Fruit fly (Drosophila melanogaster) ovary, adult (tissue): Measurements from ENCODE around the gene Nnp-1.

ENCODE experiments used
- CG17801 ChIP-seq: fragments of 200-800 bp; optimal IDR thresholded peaks from 2 replicates; lab custom pipeline; 2019; ENCODE audit warnings: missing biosample characterization, mild to moderate bottlenecking, missing genetic modification characterization, moderate library complexity; ENCODE audit not compliant: partially characterized antibody

The Nnp-1 gene

DNA sequence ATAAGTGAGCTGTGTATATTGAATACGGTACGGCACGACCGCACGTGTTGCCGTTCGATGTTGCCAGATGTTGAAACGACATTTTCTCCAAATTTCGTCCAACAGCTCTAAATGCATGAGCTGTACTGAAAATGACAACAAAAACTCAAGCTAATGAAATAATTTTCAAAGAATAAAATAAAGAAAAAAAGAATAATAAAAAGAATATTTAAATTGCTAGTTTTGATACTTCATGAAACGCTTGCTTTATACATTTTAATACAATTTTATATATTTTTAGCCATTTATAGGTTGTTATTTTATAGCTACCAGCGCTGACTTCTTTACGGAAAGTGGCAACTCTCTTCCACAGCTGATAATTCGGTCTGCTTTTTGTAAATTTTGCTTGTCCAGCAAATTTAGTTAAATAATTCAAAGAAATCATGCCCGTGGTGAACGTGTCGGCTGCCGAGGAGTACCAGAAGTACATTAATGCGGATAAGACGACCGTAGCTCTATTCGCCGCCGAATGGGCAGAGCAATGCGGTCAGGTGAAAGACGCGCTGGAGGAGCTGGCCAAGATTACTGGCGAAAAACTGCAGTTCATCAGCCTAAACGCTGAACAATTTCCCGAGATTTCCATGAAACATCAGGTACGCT is at the start of gene Nnp-1, which contains the start of gene Grx3:
TSS of gene Nnp-1 (minus strand) at position 81 of the 639 bp plus-strand sequence.
TSS of gene Grx3 (plus strand) at position 339 of the 639 bp plus-strand sequence.
- peak; percentile 65 for TF ChIP-seq CG17801 (GFP tag; lab: Kevin White, UChicago)

dm6 chr2L:13414525-13415481 is 48.8 kb upstream of the Nnp-1 start, which contains the start of the genes CG16956, CG42784 and CG43850:
Gene CG16956 (minus strand): TSS chr2L:13414575.
Gene CG42784 (plus strand): TSS chr2L:13415431.
Gene CG43850 (plus strand): TSS chr2L:13415431.
- no peak for TF ChIP-seq CG17801 (GFP tag; lab: Kevin White, UChicago)

DNA sequence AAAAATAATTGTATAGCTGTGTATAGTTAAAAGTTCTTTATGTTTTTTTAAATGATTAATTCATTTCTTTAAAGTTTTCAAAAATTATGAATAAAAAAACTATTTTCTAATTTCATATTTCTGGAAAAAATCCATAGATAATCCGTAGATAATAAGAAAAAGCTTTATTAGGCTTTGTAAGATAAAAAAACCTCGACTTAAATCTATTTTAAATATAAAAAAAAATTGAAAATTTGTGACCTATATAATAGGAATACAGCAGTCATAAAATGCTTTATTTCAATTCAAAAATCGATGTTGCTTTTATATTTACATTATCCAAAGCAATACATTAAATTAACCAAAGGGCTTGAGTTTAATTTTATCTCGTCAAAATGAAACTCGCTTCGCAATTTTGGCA is 46.2 kb upstream of the Nnp-1 start, which contains the start of gene Flad2:
TSS of gene Flad2 (plus strand) at position 301 of the 400 bp plus-strand sequence.
- TF ChIP-seq CG17801 (GFP tag; lab: Kevin White, UChicago): no peak

DNA sequence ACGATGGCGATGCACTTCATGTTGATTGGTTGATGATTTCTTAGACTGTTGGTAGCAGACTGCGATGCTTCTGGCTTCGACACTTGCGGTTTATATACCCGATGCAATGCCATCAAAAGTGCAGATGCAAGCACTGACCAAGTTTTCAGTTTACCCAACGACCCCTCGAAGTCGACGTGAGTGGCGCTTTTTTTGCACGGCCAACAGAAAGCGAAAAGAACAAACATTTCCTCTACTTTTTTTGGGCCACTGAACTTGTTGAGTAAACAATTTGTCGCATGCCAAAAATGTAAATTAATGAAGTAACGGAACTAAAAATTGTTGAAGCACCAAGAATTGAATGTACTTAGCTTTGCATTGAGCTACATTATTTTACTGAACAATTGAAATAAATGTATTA is 45.6 kb upstream of the Nnp-1 start, which contains the start of gene Vm34Ca:
TSS of gene Vm34Ca (minus strand) at position 66 of the 400 bp plus-strand sequence.
- peak; percentile 68 for TF ChIP-seq CG17801 (GFP tag; lab: Kevin White, UChicago)

dm6 chr2L:13399565-13399964 is 33.6 kb upstream of the Nnp-1 start:
- TF ChIP-seq CG17801 (GFP tag; lab: Kevin White, UChicago): peak; percentile 75

- TF ChIP-seq CG17801 (GFP tag; lab: Kevin White, UChicago): peak; percentile 89
Observed at dm6 chr2L:13398614-13399161, 32.7 kb upstream of the Nnp-1 start, which contains the start of the genes CG10859 and CG7110. Gene CG10859 (minus strand): TSS chr2L:13398664. Gene CG7110 (plus strand): TSS chr2L:13398991.

DNA sequence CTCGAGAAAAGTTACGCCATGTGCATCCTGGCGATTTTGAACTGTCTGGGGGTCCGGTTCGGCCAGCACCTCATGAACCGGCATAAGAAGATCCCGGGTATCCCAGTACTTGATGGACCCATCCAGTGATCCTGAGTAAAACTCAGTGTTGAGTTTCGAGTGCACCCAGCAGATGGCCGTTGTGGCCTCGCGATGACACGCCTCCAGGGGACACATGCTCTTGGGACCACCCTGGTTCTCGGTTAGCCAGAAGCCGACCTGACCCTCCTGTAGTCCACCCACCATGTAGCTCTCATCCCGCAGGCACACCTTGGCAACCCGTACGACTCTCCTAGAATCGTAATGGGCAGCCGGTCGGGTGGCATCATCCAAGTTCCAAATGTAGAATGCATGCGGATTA is 31.4 kb upstream of the Nnp-1 start:
- no peak for TF ChIP-seq CG17801 (GFP tag; lab: Kevin White, UChicago)

DNA sequence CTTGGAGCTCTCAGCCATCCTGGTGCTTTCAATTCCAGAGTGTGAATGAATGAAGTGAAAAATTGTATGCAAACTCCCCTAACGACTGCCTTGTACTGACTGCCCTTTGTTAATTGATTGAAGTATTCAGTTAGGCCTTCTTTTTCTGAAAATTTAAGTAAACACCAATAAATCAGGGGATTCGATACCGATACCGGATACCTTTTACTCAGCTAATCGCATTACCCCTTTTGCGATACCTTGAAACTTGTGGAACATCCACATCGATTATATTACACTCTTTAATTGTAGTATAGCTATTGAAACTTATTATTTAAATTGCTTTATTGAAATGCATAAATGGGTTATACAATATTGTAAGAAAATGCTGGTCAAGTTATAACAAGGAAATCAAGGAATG is 30.1 kb upstream of the Nnp-1 start, which contains the start of gene CG16957:
TSS of gene CG16957 (minus strand) at position 101 of the 400 bp plus-strand sequence.
- TF ChIP-seq CG17801 (GFP tag; lab: Kevin White, UChicago): no peak

DNA sequence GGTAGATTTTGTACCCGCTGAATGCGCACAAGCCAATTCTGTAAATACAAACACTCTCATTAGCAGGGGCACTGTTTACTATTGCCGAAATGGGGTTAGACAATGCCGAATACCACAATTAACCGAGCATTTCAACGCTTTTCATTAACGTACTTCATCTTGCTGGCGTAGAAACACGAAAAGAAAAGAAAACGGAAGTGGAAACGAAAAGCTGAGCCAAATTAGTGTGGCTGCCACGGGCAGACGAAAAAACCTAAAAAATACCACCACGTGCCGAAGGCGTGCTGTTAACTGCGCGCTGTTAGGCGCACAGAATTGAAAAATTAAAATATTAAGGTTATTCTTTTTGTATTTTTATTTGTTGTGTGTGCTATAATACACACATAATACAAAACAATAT is 28.9 kb upstream of the Nnp-1 start, which contains the start of gene RpL24:
TSS of gene RpL24 (minus strand) at position 229 of the 400 bp plus-strand sequence.
- peak; percentile 98 for TF ChIP-seq CG17801 (GFP tag; lab: Kevin White, UChicago)

DNA sequence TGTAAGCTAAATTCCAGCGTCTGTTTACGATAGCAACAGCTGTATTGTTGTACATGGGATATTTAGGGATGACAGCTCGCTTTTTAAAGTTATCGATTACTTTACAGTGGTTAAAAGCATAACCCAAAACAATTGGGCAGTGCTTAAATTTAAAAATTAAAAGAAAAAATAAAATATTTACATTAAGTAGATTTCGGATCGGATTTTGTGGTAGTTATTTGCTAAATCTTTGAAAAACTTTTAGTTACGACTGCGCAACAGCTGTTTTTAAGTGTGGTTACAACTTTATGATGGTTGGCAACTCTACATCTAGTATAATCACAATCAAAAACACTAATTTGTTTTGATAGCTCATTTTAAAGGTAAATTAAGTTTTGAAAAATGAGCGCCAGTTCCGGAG is 21.3 kb upstream of the Nnp-1 start, which contains the start of the genes Ing5 and CG7099:
TSS of gene Ing5 (minus strand) at position 58 of the 400 bp plus-strand sequence.
TSS of gene CG7099 (plus strand) at position 317 of the 400 bp plus-strand sequence.
- peak; percentile 99 for TF ChIP-seq CG17801 (GFP tag; lab: Kevin White, UChicago)

dm6 chr2L:13382351-13383029 is 16.5 kb upstream of the Nnp-1 start, which contains the start of gene loqs:
Gene loqs (plus strand): TSS chr2L:13382652.
- peak; percentile 29 for TF ChIP-seq CG17801 (GFP tag; lab: Kevin White, UChicago)

dm6 chr2L:13378488-13378964 is 12.5 kb upstream of the Nnp-1 start, which contains the start of the genes CG9302 and beta'COP:
Gene CG9302 (minus strand): TSS chr2L:13378538.
Gene beta'COP (plus strand): TSS chr2L:13378902.
- peak; percentile 81 for TF ChIP-seq CG17801 (GFP tag; lab: Kevin White, UChicago)

DNA sequence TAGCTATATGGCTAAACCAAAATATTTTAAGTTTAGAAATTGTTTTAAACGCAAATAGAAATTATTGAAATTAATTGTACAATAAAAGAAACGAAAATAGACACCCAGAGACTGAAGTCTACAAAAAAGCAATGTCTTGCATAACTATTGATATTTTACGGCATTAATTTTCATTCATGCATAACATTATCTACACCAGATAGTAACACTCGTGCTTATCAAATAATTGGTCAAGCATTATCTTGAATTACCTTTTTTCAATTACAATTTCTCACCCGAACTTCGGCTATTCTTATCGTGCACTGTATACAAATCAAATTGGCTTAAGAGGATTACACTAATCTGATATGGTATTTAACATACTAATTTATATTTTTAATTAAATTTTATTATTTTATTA is 10.1 kb upstream of the Nnp-1 start:
- no peak for TF ChIP-seq CG17801 (GFP tag; lab: Kevin White, UChicago)
